Worm (Caenorhabditis elegans) whole organism, young adult: Measurements from ENCODE around the gene D1025.10.
A peak's percentile ranks its signal among the peaks of the same experiment; 100 is the strongest.

ENCODE experiments used
- F57C9.4 ChIP-seq: sonication (generic microtip); optimal IDR thresholded peaks from 2 replicates; lab custom pipeline; 2017; ENCODE audit warnings: mild to moderate bottlenecking, missing genetic modification characterization, missing compliant biosample characterization
- K11D2.4 ChIP-seq: fragments of 200-800 bp; sonication (Bioruptor generic); IDR thresholded peaks from 2 replicates; pipeline ENCODE4 v1.3.6; 2022; ENCODE audit warnings: missing genetic modification reagents, missing genetic modification characterization, missing compliant biosample characterization
- Y79H2A.3 ChIP-seq: fragments of 200-800 bp; sonication (Bioruptor generic); conservative IDR thresholded peaks from 2 replicates; pipeline ENCODE4 v1.3.6; 2022; ENCODE audit warnings: missing genetic modification reagents, missing genetic modification characterization, missing compliant biosample characterization
- ama-1 ChIP-seq, 3 experiments: fragments of 150-350 bp in 1 of 3; sonication (generic microtip) in 2 of 3; optimal IDR thresholded peaks; 2 replicates each; lab custom pipeline; 2014 to 2018; ENCODE audit warnings: missing biosample characterization in 2 of 3, missing genetic modification characterization in 2 of 3, missing genetic modification reagents in 2 of 3
- cebp-1 ChIP-seq, 2 experiments: fragments of 200-800 bp in 1 of 2; sonication (Bioruptor generic) in 1 of 2; sonication (generic microtip) in 1 of 2; IDR thresholded peaks in 1 of 2; optimal IDR thresholded peaks in 1 of 2; 2 replicates each; pipeline versions ENCODE4 v1.3.6 to Lab custom; 2017 to 2022; ENCODE audit warnings: missing compliant biosample characterization in 2 of 2, missing genetic modification characterization in 2 of 2, mild to moderate bottlenecking in 1 of 2, missing genetic modification reagents in 1 of 2, moderate library complexity in 1 of 2
- ceh-40 ChIP-seq: fragments of 200-800 bp; sonication (Bioruptor generic); IDR thresholded peaks from 2 replicates; pipeline ENCODE4 v1.3.6; 2022; ENCODE audit warnings: missing genetic modification characterization, missing compliant biosample characterization
- mes-4 ChIP-seq: sonication (generic microtip); optimal IDR thresholded peaks from 2 replicates; lab custom pipeline; 2016; ENCODE audit warnings: missing genotype, missing genetic modification characterization, missing compliant biosample characterization
- pha-4 ChIP-seq: fragments of 150-350 bp; sonication (generic microtip); optimal IDR thresholded peaks from 2 replicates; lab custom pipeline; 2014; ENCODE audit warnings: missing biosample characterization, missing genetic modification reagents, missing genetic modification characterization
- rpc-1 ChIP-seq, 2 experiments: fragments of 150-350 bp in 1 of 2; sonication (generic microtip) in 1 of 2; optimal IDR thresholded peaks; 2 replicates each; lab custom pipeline; 2014 to 2018; ENCODE audit warnings: missing biosample characterization in 1 of 2, missing genetic modification characterization in 1 of 2, missing genetic modification reagents in 1 of 2, missing genotype in 1 of 2
- sea-2 ChIP-seq: fragments of 200-800 bp; sonication (Bioruptor generic); IDR thresholded peaks from 2 replicates; pipeline ENCODE4 v1.3.6; 2022; ENCODE audit warnings: missing genetic modification characterization, missing compliant biosample characterization
- snpc-4 ChIP-seq, 5 experiments: fragments of 150-350 bp in 1 of 5; sonication (generic microtip) in 4 of 5; optimal IDR thresholded peaks; 2 replicates each; lab custom pipeline; 2014 to 2018; ENCODE audit warnings: missing genetic modification characterization in 5 of 5, missing biosample characterization in 3 of 5, antibody characterized with exemption in 2 of 5, mild to moderate bottlenecking in 2 of 5, missing compliant biosample characterization in 2 of 5, missing genotype in 2 of 5, moderate library complexity in 2 of 5, missing genetic modification reagents in 1 of 5
- unc-62 ChIP-seq: fragments of 150-350 bp; optimal IDR thresholded peaks from 2 replicates; lab custom pipeline; 2014; ENCODE audit warnings: missing biosample characterization, missing genetic modification reagents, missing genetic modification characterization

DNA sequence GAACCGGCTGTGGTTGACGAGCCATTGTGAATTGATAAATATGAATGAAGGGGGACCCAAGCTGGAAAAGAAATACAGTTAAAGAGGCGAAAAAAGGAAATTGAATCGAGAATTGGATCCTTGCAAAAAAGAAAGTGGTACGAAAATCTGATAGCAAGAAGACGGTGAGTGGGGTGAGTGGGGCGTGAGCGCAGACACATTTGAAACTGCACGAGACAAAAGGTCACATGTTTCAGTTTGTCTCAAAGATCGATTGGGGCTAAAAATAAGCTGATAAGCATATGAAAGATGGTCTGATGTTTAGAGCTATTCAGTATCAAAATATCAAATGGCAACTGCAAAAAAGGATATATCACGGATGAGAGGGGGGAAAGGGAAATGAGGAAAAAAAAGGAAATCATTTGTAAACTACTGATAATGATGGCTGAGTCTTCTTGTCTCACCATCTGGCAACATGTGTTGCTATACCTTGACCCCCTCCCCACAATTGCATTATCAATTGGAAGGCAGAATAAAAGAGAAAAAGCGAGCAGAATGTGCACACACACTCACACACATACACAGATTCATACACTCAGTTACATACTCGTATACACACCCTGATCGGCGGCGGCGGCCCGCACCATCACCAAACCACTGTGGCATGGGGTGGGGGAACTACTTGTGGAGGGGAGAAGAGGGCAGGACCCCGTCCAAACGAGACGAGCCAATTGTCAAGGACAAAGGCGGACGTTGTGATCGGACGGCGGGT is 12.7 kb upstream of the D1025.10 start, which contains the start of gene M163.1:
- TF ChIP-seq pha-4 (tag; lab: Kevin White, UChicago) (no peak), K11D2.4 (GFP tag; lab: Robert Waterston, UW) (no peak), ama-1 (optimal IDR thresholded peaks at IDR 0.05; lab: Kevin White, UChicago) (no peak), ama-1 (GFP tag; optimal IDR thresholded peaks at IDR 0.05; lab: Kevin White, UChicago) (no peak), unc-62 (GFP tag; lab: Kevin White, UChicago) (peak; percentile 13), rpc-1 (optimal IDR thresholded peaks at IDR 0.05; lab: Kevin White, UChicago) (no peak), rpc-1 (tag; optimal IDR thresholded peaks at IDR 0.05; lab: Kevin White, UChicago) (no peak), sea-2 (no peak), F57C9.4 (no peak), cebp-1 (GFP tag; IDR thresholded peaks at IDR 0.05; lab: Robert Waterston, UW) (no peak), cebp-1 (tag; optimal IDR thresholded peaks at IDR 0.05; lab: Kevin White, UChicago) (peak; percentile 21), snpc-4 (GFP tag; optimal IDR thresholded peaks at IDR 0.05; lab: Kevin White, UChicago) (no peak), snpc-4 (tag; optimal IDR thresholded peaks at IDR 0.05; lab: Kevin White, UChicago) (no peak), Y79H2A.3 (GFP tag; lab: Robert Waterston, UW) (no peak), mes-4 (tag; lab: Kevin White, UChicago) (no peak), ceh-40 (no peak)
